Worm (Caenorhabditis elegans) whole organism, L4 larva: ENCODE data around the gene bath-38.

Experiments
- D1046.2 ChIP-seq: fragments of 200-800 bp; sonication (Bioruptor generic); IDR thresholded peaks from 2 replicates; pipeline ENCODE4 v1.3.6; 2022; ENCODE audit warnings: missing genetic modification characterization, missing compliant biosample characterization
- F37D6.2 ChIP-seq: sonication (generic microtip); optimal IDR thresholded peaks from 2 replicates; lab custom pipeline; 2016; ENCODE audit warnings: mild to moderate bottlenecking, missing genetic modification characterization, missing compliant biosample characterization
- F44E2.7 ChIP-seq: fragments of 200-800 bp; sonication (Bioruptor generic); IDR thresholded peaks from 2 replicates; pipeline ENCODE4 v2.1.2; 2022; ENCODE audit warnings: missing genetic modification characterization, missing compliant biosample characterization
- F49E8.2 ChIP-seq: sonication (generic microtip); optimal IDR thresholded peaks from 2 replicates; lab custom pipeline; 2016; ENCODE audit warnings: missing compliant biosample characterization, mild to moderate bottlenecking, missing genetic modification characterization, borderline replicate concordance
- R02D3.7 ChIP-seq: fragments of 150-350 bp; sonication (generic microtip); optimal IDR thresholded peaks from 3 replicates; lab custom pipeline; 2014; ENCODE audit warnings: missing biosample characterization, missing genetic modification characterization
- Y48G9A.11 ChIP-seq: fragments of 200-800 bp; sonication (Bioruptor generic); IDR thresholded peaks from 2 replicates; pipeline ENCODE4 v1.3.6; 2022; ENCODE audit warnings: missing genetic modification reagents, missing genetic modification characterization, missing compliant biosample characterization
- Y5F2A.4 ChIP-seq: fragments of 200-800 bp; sonication (Bioruptor generic); optimal IDR thresholded peaks from 2 replicates; lab custom pipeline; 2018; ENCODE audit warnings: mild to moderate bottlenecking, missing genetic modification characterization, missing compliant biosample characterization
- ZK546.5 ChIP-seq, 2 experiments: sonication (generic microtip); optimal IDR thresholded peaks; 2 replicates each; lab custom pipeline; 2017; ENCODE audit warnings: missing biosample characterization in 2 of 2, missing genetic modification characterization in 2 of 2
- aha-1 ChIP-seq: fragments of 150-350 bp; peaks from one replicate; lab custom pipeline; 2014; ENCODE audit warnings: missing biosample characterization, missing genetic modification characterization
- ceh-20 ChIP-seq: fragments of 200-800 bp; sonication (Bioruptor generic); IDR thresholded peaks from 2 replicates; pipeline ENCODE4 v1.3.6; 2022; ENCODE audit warnings: missing genetic modification reagents, missing genetic modification characterization, missing compliant biosample characterization
- ceh-28 ChIP-seq: fragments of 150-350 bp; optimal IDR thresholded peaks from 2 replicates; lab custom pipeline; 2014; ENCODE audit warnings: missing biosample characterization, missing genetic modification reagents, missing genetic modification characterization
- ceh-62 ChIP-seq: sonication (generic microtip); optimal IDR thresholded peaks from 2 replicates; lab custom pipeline; 2017; ENCODE audit warnings: missing biosample characterization, missing genetic modification characterization
- cey-2 ChIP-seq: sonication (generic microtip); optimal IDR thresholded peaks from 3 replicates; lab custom pipeline; 2017; ENCODE audit warnings: missing genetic modification characterization, mild to moderate bottlenecking, missing compliant biosample characterization, antibody characterized with exemption, borderline replicate concordance; ENCODE audit not compliant: insufficient read depth
- daf-19 ChIP-seq: fragments of 200-800 bp; sonication (Bioruptor generic); conservative IDR thresholded peaks from 2 replicates; pipeline ENCODE4 v1.3.6; 2022; ENCODE audit warnings: missing genetic modification characterization, missing compliant biosample characterization
- dpl-1 ChIP-seq: fragments of 150-350 bp; optimal IDR thresholded peaks from 2 replicates; lab custom pipeline; 2014; ENCODE audit warnings: missing biosample characterization, missing genetic modification reagents, missing genetic modification characterization
- dve-1 ChIP-seq: sonication (generic microtip); optimal IDR thresholded peaks from 2 replicates; lab custom pipeline; 2017; ENCODE audit warnings: antibody characterized with exemption, mild to moderate bottlenecking, missing genetic modification characterization, missing compliant biosample characterization; ENCODE audit not compliant: insufficient read depth
- fkh-10 ChIP-seq: fragments of 150-350 bp; optimal IDR thresholded peaks from 2 replicates; lab custom pipeline; 2014; ENCODE audit warnings: missing biosample characterization, missing genetic modification reagents, missing genetic modification characterization
- gei-8 ChIP-seq: fragments of 200-800 bp; sonication (Bioruptor generic); optimal IDR thresholded peaks from 2 replicates; lab custom pipeline; 2018; ENCODE audit warnings: mild to moderate bottlenecking, missing genetic modification characterization, missing compliant biosample characterization
- hlh-11 ChIP-seq: fragments of 200-800 bp; sonication (Bioruptor generic); optimal IDR thresholded peaks from 2 replicates; lab custom pipeline; 2018; ENCODE audit warnings: mild to moderate bottlenecking, missing genetic modification characterization, missing compliant biosample characterization
- hlh-30 ChIP-seq: sonication (generic microtip); optimal IDR thresholded peaks from 2 replicates; lab custom pipeline; 2017; ENCODE audit warnings: antibody characterized with exemption, mild to moderate bottlenecking, missing genetic modification characterization, missing compliant biosample characterization; ENCODE audit not compliant: insufficient read depth
- lsy-2 ChIP-seq, 2 experiments: fragments of 150-350 bp in 1 of 2; sonication (generic microtip) in 1 of 2; optimal IDR thresholded peaks; 2 replicates each; lab custom pipeline; 2014 to 2017; ENCODE audit warnings: missing biosample characterization in 2 of 2, missing genetic modification characterization in 2 of 2
- mdl-1 ChIP-seq, 2 experiments: fragments of 150-350 bp in 1 of 2; sonication (generic microtip) in 1 of 2; optimal IDR thresholded peaks; 2 replicates each; lab custom pipeline; 2014 to 2017; ENCODE audit warnings: missing biosample characterization in 2 of 2, missing genetic modification characterization in 2 of 2
- mep-1 ChIP-seq: fragments of 150-350 bp; sonication (generic microtip); optimal IDR thresholded peaks from 3 replicates; lab custom pipeline; 2014; ENCODE audit warnings: missing biosample characterization, missing genetic modification characterization
- mes-2 ChIP-seq: sonication (generic microtip); optimal IDR thresholded peaks from 2 replicates; lab custom pipeline; 2016; ENCODE audit warnings: missing genotype, mild to moderate bottlenecking, missing genetic modification characterization, missing compliant biosample characterization; ENCODE audit not compliant: poor library complexity, severe bottlenecking
- nhr-10 ChIP-seq: fragments of 150-350 bp; optimal IDR thresholded peaks from 2 replicates; lab custom pipeline; 2014; ENCODE audit warnings: missing biosample characterization, missing genetic modification characterization
- nhr-102 ChIP-seq: sonication (generic microtip); optimal IDR thresholded peaks from 2 replicates; lab custom pipeline; 2016; ENCODE audit warnings: mild to moderate bottlenecking, missing genetic modification characterization, moderate library complexity, missing compliant biosample characterization
- nhr-11 ChIP-seq: fragments of 150-350 bp; optimal IDR thresholded peaks from 2 replicates; lab custom pipeline; 2014; ENCODE audit warnings: missing biosample characterization, missing genetic modification characterization
- nhr-237 ChIP-seq: sonication (generic microtip); optimal IDR thresholded peaks from 2 replicates; lab custom pipeline; 2017; ENCODE audit warnings: missing biosample characterization, missing genetic modification characterization
- nhr-28 ChIP-seq: fragments of 150-350 bp; optimal IDR thresholded peaks from 2 replicates; lab custom pipeline; 2014; ENCODE audit warnings: missing biosample characterization, missing genetic modification characterization
- nhr-41 ChIP-seq: fragments of 200-800 bp; sonication (Bioruptor generic); IDR thresholded peaks from 2 replicates; pipeline ENCODE4 v1.3.6; 2022; ENCODE audit warnings: missing genetic modification reagents, missing genetic modification characterization, missing compliant biosample characterization
- nhr-42 ChIP-seq: fragments of 200-800 bp; sonication (Bioruptor generic); IDR thresholded peaks from 2 replicates; pipeline ENCODE4 v1.3.6; 2022; ENCODE audit warnings: missing genetic modification characterization, missing compliant biosample characterization
- nhr-6 ChIP-seq: fragments of 150-350 bp; optimal IDR thresholded peaks from 2 replicates; lab custom pipeline; 2014; ENCODE audit warnings: missing biosample characterization, missing genetic modification characterization
- nhr-77 ChIP-seq: fragments of 150-350 bp; optimal IDR thresholded peaks from 2 replicates; lab custom pipeline; 2014; ENCODE audit warnings: missing biosample characterization, missing genetic modification characterization
- php-3 ChIP-seq: fragments of 200-800 bp; sonication (Bioruptor generic); IDR thresholded peaks from 2 replicates; pipeline ENCODE4 v1.3.6; 2022; ENCODE audit warnings: missing genetic modification reagents, missing genetic modification characterization, missing compliant biosample characterization
- skn-1 ChIP-seq: fragments of 150-350 bp; optimal IDR thresholded peaks from 2 replicates; lab custom pipeline; 2014; ENCODE audit warnings: missing biosample characterization, missing genetic modification characterization
- snpc-1.2 ChIP-seq: fragments of 200-800 bp; sonication (Bioruptor generic); IDR thresholded peaks from 2 replicates; pipeline ENCODE4 v1.3.6; 2022; ENCODE audit warnings: missing genetic modification reagents, missing genetic modification characterization, missing compliant biosample characterization
- spr-3 ChIP-seq: fragments of 200-800 bp; sonication (Bioruptor generic); optimal IDR thresholded peaks from 2 replicates; lab custom pipeline; 2018; ENCODE audit warnings: mild to moderate bottlenecking, missing genetic modification characterization, missing compliant biosample characterization
- tag-97 ChIP-seq: fragments of 200-800 bp; sonication (Bioruptor generic); IDR thresholded peaks from 2 replicates; pipeline ENCODE4 v1.3.6; 2022; ENCODE audit warnings: missing genetic modification characterization, missing compliant biosample characterization
- tra-1 ChIP-seq: fragments of 200-800 bp; sonication (Bioruptor generic); IDR thresholded peaks from 2 replicates; pipeline ENCODE4 v1.3.6; 2022; ENCODE audit warnings: missing genetic modification reagents, missing genetic modification characterization, missing compliant biosample characterization
- unc-130 ChIP-seq: sonication (generic microtip); optimal IDR thresholded peaks from 2 replicates; lab custom pipeline; 2016; ENCODE audit warnings: missing genetic modification reagents, missing genetic modification characterization, missing compliant biosample characterization
- unc-62 ChIP-seq, 3 experiments: fragments of 150-350 bp in 1 of 3; sonication (generic microtip); optimal IDR thresholded peaks in 2 of 3; peaks in 1 of 3; 1 replicate in 1 of 3; 2 replicates in 2 of 3; lab custom pipeline; 2014 to 2017; ENCODE audit warnings: missing biosample characterization in 3 of 3, missing genetic modification characterization in 3 of 3, missing genetic modification reagents in 3 of 3, missing genotype in 1 of 3
- vab-7 ChIP-seq: fragments of 200-800 bp; sonication (Bioruptor generic); IDR thresholded peaks from 2 replicates; pipeline ENCODE4 v1.3.6; 2022; ENCODE audit warnings: missing genetic modification reagents, missing genetic modification characterization, missing compliant biosample characterization
- zfp-3 ChIP-seq: fragments of 200-800 bp; sonication (Bioruptor generic); conservative IDR thresholded peaks from 2 replicates; pipeline ENCODE4 v1.3.6; 2022; ENCODE audit warnings: missing genetic modification reagents, missing genetic modification characterization, missing compliant biosample characterization
- zip-2 ChIP-seq: fragments of 150-350 bp; optimal IDR thresholded peaks from 2 replicates; lab custom pipeline; 2014; ENCODE audit warnings: missing biosample characterization, missing genetic modification characterization

Gene bath-38

DNA sequence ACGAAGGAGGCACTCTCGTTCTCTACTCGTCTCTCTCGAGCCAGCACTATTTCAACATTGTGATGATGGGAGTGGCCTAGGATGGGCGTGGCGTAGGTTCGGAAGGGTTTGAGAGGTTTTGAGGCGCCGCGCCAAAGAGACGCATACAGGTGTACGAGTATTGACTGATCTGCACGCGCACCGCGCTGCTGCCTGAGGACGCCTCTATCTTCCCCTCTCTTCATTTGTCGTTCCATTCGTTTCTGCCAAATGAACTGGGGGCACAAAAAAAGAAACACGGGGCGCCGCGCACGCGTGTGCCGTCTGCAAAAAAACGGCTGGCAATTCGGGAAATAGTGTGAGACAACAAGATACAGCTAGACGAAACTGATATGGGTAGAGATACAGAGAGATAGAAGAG lies 29.1 kb downstream of the bath-38 start, which contains the start of gene lec-2 (continued):
- no peak for TF ChIP-seq snpc-1.2 (GFP tag; lab: Robert Waterston, UW)
- TF ChIP-seq hlh-11 = peak; percentile 55
- TF ChIP-seq F44E2.7 (GFP tag; lab: Robert Waterston, UW) = no peak
- TF ChIP-seq aha-1 (tag; lab: Kevin White, UChicago) = peak; percentile 84
- no peak for TF ChIP-seq nhr-102 (tag; lab: Kevin White, UChicago)
- TF ChIP-seq ZK546.5 (tag; optimal IDR thresholded peaks at IDR 0.05; lab: Kevin White, UChicago) = no peak
- peak; percentile 42 for TF ChIP-seq nhr-28 (tag; lab: Kevin White, UChicago)
- no peak for TF ChIP-seq Y5F2A.4 (GFP tag; lab: Kevin White, UChicago)
- no peak for TF ChIP-seq skn-1
- no peak for TF ChIP-seq zfp-3
- TF ChIP-seq lsy-2 (tag; optimal IDR thresholded peaks at IDR 0.05; lab: Kevin White, UChicago) = no peak
- TF ChIP-seq fkh-10 (GFP tag; lab: Kevin White, UChicago) = no peak
- no peak for TF ChIP-seq nhr-77 (tag; lab: Kevin White, UChicago)
- TF ChIP-seq dpl-1 = no peak
- peak; percentile 65 for TF ChIP-seq nhr-11 (tag; lab: Kevin White, UChicago)
- no peak for TF ChIP-seq nhr-237 (tag; lab: Kevin White, UChicago)
- no peak for TF ChIP-seq unc-130 (GFP tag; lab: Kevin White, UChicago)
- no peak for TF ChIP-seq mes-2 (tag; lab: Kevin White, UChicago)
- TF ChIP-seq daf-19 = no peak
- TF ChIP-seq php-3 (GFP tag; lab: Robert Waterston, UW) = 0 out of 2 replicates have a peak, but pooled peaks have one; percentile 22
- TF ChIP-seq dve-1 (tag; lab: Kevin White, UChicago) = peak; percentile 10
- peak; percentile 11 for TF ChIP-seq mep-1 (tag; lab: Kevin White, UChicago)
- TF ChIP-seq nhr-41 (GFP tag; lab: Robert Waterston, UW) = no peak
- TF ChIP-seq ceh-28 = no peak
- peak; percentile 65 for TF ChIP-seq gei-8 (GFP tag; lab: Kevin White, UChicago)
- peak; percentile 7 for TF ChIP-seq spr-3
- TF ChIP-seq vab-7 = no peak
- peak; percentile 29 to 80 for TF ChIP-seq mdl-1 (tag; optimal IDR thresholded peaks at IDR 0.05; lab: Kevin White, UChicago)
- TF ChIP-seq D1046.2 (GFP tag; lab: Robert Waterston, UW) = 0 out of 2 replicates have a peak, but pooled peaks have one; percentile 14
- no peak for TF ChIP-seq nhr-10 (tag; lab: Kevin White, UChicago)
- TF ChIP-seq zip-2 (tag; lab: Kevin White, UChicago) = no peak
- TF ChIP-seq ceh-62 (tag; lab: Kevin White, UChicago) = no peak
- no peak for TF ChIP-seq tag-97 (GFP tag; lab: Robert Waterston, UW)
- 0 out of 2 replicates have a peak, but pooled peaks have one; percentile 34 for TF ChIP-seq ceh-20
- TF ChIP-seq hlh-30 (tag; lab: Kevin White, UChicago) = peak; percentile 55
- no peak for TF ChIP-seq nhr-42 (GFP tag; lab: Robert Waterston, UW)
- TF ChIP-seq Y48G9A.11 = no peak
- TF ChIP-seq nhr-6 (tag; lab: Kevin White, UChicago) = no peak
- TF ChIP-seq F49E8.2 = no peak
- no peak for TF ChIP-seq R02D3.7 (tag; lab: Kevin White, UChicago)
- 0 out of 2 replicates have a peak, but pooled peaks have one; percentile 43 for TF ChIP-seq tra-1 (GFP tag; lab: Robert Waterston, UW)
- TF ChIP-seq cey-2 (tag; lab: Kevin White, UChicago) = no peak

DNA sequence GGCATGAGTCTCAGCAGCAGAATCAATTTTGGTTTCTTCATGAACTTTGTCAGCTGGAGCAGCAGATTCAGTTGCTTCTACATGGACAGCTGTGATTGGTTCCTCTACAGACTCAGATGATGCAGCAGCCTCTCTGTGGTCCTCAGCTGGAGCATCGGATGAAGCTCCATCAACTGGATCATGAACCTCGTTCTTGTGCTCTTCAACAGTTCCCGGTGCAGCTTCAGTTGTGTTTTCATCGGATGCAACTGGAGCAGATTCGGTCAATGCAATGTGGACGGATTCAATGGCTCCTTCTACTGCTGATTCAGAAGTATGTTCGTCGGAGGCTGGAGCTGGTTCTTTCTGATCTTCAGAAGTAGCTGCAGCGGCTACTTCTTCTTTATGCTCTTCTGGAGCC lies 30.7 kb downstream of the bath-38 start:
- TF ChIP-seq unc-62 (GFP tag; optimal IDR thresholded peaks at IDR 0.05 in 1 of 2; lab: Kevin White, UChicago) = peak in 1 of 2 experiments; percentile 72
- TF ChIP-seq unc-62 (tag; optimal IDR thresholded peaks at IDR 0.05; lab: Kevin White, UChicago) = no peak
- no peak for TF ChIP-seq F37D6.2 (tag; lab: Kevin White, UChicago)
